Fruit fly (Drosophila melanogaster): ENCODE results near the gene Rpt3R.

Gene Rpt3R

dm6 chr3R:9791177-9791806 is 35.0 kb upstream of the Rpt3R start, which contains the start of the genes CG12945 and CG8507 (continued):
- TF ChIP-seq CG6791 (GFP tag; IDR thresholded peaks at IDR 0.05; ENCODE audit: partially characterized antibody): no peak
- no peak for TF ChIP-seq CG17612 (GFP tag; IDR thresholded peaks at IDR 0.05)
- TF ChIP-seq grn (GFP tag; optimal IDR thresholded peaks at IDR 0.05): no peak
- TF ChIP-seq prd (optimal IDR thresholded peaks at IDR 0.05): no peak
- TF ChIP-seq prd (GFP tag; IDR thresholded peaks at IDR 0.05): peak; percentile 54; the same call in 1 of the 3 replicates
- no peak for TF ChIP-seq Usf (GFP tag; optimal IDR thresholded peaks at IDR 0.05)
- peak; percentile 63 for TF ChIP-seq grau (tag; optimal IDR thresholded peaks at IDR 0.05)
- TF ChIP-seq CG4404 (GFP tag; IDR thresholded peaks at IDR 0.05): peak; percentile 37; the same call in 1 of the 2 replicates
- TF ChIP-seq cwo (GFP tag; optimal IDR thresholded peaks at IDR 0.05): no peak
- TF ChIP-seq Dp (GFP tag; optimal IDR thresholded peaks at IDR 0.05): peak; percentile 32
- TF ChIP-seq Dfd (GFP tag; optimal IDR thresholded peaks at IDR 0.05): no peak
- TF ChIP-seq sd (tag; optimal IDR thresholded peaks at IDR 0.05): no peak
- TF ChIP-seq CrebB (tag; optimal IDR thresholded peaks at IDR 0.05): no peak
- TF ChIP-seq H2.0 (GFP tag; IDR thresholded peaks at IDR 0.05): no peak
- no peak for TF ChIP-seq otp (GFP tag; IDR thresholded peaks at IDR 0.05)
- TF ChIP-seq Doc2 (GFP tag; IDR thresholded peaks at IDR 0.05): no peak
- TF ChIP-seq CG9727 (GFP tag; optimal IDR thresholded peaks at IDR 0.05): peak; percentile 42
- peak; percentile 35 for TF ChIP-seq CG12155 (GFP tag; optimal IDR thresholded peaks at IDR 0.05)
- no peak for TF ChIP-seq oc (tag; optimal IDR thresholded peaks at IDR 0.05)
- peak; percentile 44 for TF ChIP-seq mam (GFP tag; optimal IDR thresholded peaks at IDR 0.05)
- no peak for TF ChIP-seq CG1529 (GFP tag; optimal IDR thresholded peaks at IDR 0.05)
- TF ChIP-seq tap (tag; optimal IDR thresholded peaks at IDR 0.05): no peak
- TF ChIP-seq CG17385 (GFP tag; optimal IDR thresholded peaks at IDR 0.05): no peak
- peak; percentile 47 for TF ChIP-seq YL-1 (GFP tag; optimal IDR thresholded peaks at IDR 0.05)
- no peak for TF ChIP-seq Jarid2 (GFP tag; optimal IDR thresholded peaks at IDR 0.05)
- peak; percentile 88 for TF ChIP-seq CG3995 (GFP tag; optimal IDR thresholded peaks at IDR 0.05)
- no peak for TF ChIP-seq Hmr (GFP tag; optimal IDR thresholded peaks at IDR 0.05)
- TF ChIP-seq PHDP (tag; optimal IDR thresholded peaks at IDR 0.05): peak; percentile 48
- no peak for TF ChIP-seq ewg (GFP tag; optimal IDR thresholded peaks at IDR 0.05)
- no peak for TF ChIP-seq chinmo (GFP tag; IDR thresholded peaks at IDR 0.05; ENCODE audit: partially characterized antibody)
- TF ChIP-seq zfh2 (GFP tag; optimal IDR thresholded peaks at IDR 0.05): peak; percentile 69
- TF ChIP-seq fru (optimal IDR thresholded peaks at IDR 0.05): no peak
- peak; percentile 49 for TF ChIP-seq ind (GFP tag; optimal IDR thresholded peaks at IDR 0.05)
- TF ChIP-seq Atf3 (GFP tag; optimal IDR thresholded peaks at IDR 0.05): no peak
- TF ChIP-seq kah (GFP tag; optimal IDR thresholded peaks at IDR 0.05): no peak
- 0 out of 2 replicates have a peak, but pooled peaks have one; percentile 31 for TF ChIP-seq E2f2 (GFP tag; IDR thresholded peaks at IDR 0.05)
- TF ChIP-seq NK7.1 (GFP tag; optimal IDR thresholded peaks at IDR 0.05): no peak
- no peak for TF ChIP-seq CG18599 (GFP tag; optimal IDR thresholded peaks at IDR 0.05)
- peak; percentile 4 for TF ChIP-seq dmrt11E (tag; optimal IDR thresholded peaks at IDR 0.05)
- TF ChIP-seq CG2202 (tag; optimal IDR thresholded peaks at IDR 0.05): no peak
- TF ChIP-seq CG3281 (GFP tag; optimal IDR thresholded peaks at IDR 0.05): peak; percentile 17
- no peak for TF ChIP-seq CG42726 (GFP tag; IDR thresholded peaks at IDR 0.05; ENCODE audit: partially characterized antibody)
- TF ChIP-seq ro (GFP tag; IDR thresholded peaks at IDR 0.05): no peak
- TF ChIP-seq CG32532 (GFP tag; IDR thresholded peaks at IDR 0.05): no peak; the same call in 1 of the 2 replicates
- TF ChIP-seq Hr3 (GFP tag; optimal IDR thresholded peaks at IDR 0.05): peak; percentile 26
- TF ChIP-seq CG11723 (GFP tag; optimal IDR thresholded peaks at IDR 0.05): no peak
- TF ChIP-seq Fer1 (GFP tag; optimal IDR thresholded peaks at IDR 0.05): peak; percentile 57
- no peak for TF ChIP-seq Lpt (GFP tag; optimal IDR thresholded peaks at IDR 0.05)
- TF ChIP-seq Nf-YB (GFP tag; optimal IDR thresholded peaks at IDR 0.05): no peak
- no peak for TF ChIP-seq CG2199 (GFP tag; IDR thresholded peaks at IDR 0.05)
- no peak for TF ChIP-seq Adf1 (GFP tag; IDR thresholded peaks at IDR 0.05)
